Worm (Caenorhabditis elegans): ENCODE data around the gene srd-13.

ce11 chrIV:5604465-5604864 is 31.0 kb downstream of the srd-13 start:
- peak; percentile 68 for TF ChIP-seq elt-2 (tag; optimal IDR thresholded peaks at IDR 0.05)
- TF ChIP-seq lin-15B (tag; optimal IDR thresholded peaks at IDR 0.05), result no peak
- no peak for TF ChIP-seq zag-1 (tag; optimal IDR thresholded peaks at IDR 0.05)
- peak; percentile 79 for TF ChIP-seq nhr-47 (tag; optimal IDR thresholded peaks at IDR 0.05)
- TF ChIP-seq ama-1 (optimal IDR thresholded peaks at IDR 0.05), result no peak
- TF ChIP-seq lsy-2 (tag; optimal IDR thresholded peaks at IDR 0.05), result peak; percentile 68 to 78
- TF ChIP-seq lin-35 (GFP tag; optimal IDR thresholded peaks at IDR 0.05), result peak in 1 of 2 experiments; percentile 57
- no peak for TF ChIP-seq ces-1 (GFP tag; optimal IDR thresholded peaks at IDR 0.05)
- peak; percentile 5; the same call in 1 of the 2 replicates for TF ChIP-seq isw-1 (GFP tag; IDR thresholded peaks at IDR 0.05)
- peak; percentile 39 for TF ChIP-seq sox-4 (tag; optimal IDR thresholded peaks at IDR 0.05)
- peak; percentile 51 for TF ChIP-seq snpc-4 (tag; optimal IDR thresholded peaks at IDR 0.05)
- peak; percentile 61 for TF ChIP-seq mep-1 (tag; optimal IDR thresholded peaks at IDR 0.05)

Measured in whole organism, L1 larva.